Fruit fly (Drosophila melanogaster): Measurements from ENCODE around the gene I-t.
A peak's percentile ranks its signal among the peaks of the same experiment; 100 is the strongest.

I-t gene

DNA sequence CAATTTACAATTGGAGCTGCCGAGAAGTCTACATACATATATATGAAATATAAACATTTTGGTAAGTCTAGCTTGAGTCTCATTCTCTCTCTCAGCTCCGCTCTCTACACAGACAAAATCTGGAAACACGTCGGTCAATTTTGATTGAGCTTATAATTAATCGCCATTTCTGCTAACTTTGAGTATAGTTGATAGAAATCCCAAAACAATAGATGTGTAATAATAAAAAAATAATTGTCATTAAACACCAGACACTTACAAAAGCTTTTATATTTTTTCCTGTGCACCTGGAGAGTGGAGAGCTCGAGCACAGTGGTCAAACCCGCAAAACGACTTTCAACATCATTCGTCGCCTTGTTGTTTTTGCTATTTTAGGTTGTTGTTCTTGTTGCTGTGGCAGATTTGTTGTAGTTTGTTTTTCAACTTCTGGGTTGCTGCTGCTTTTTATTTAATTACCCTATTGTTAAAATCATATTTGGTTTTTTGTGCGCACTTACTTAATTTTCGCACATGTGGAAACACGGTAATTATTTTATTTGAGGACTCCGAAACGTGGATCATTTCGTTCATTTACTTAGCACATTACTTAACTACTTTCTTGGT, 47.1 kb upstream of the I-t start (continued):
- TF ChIP-seq zfh1 (GFP tag; IDR thresholded peaks at IDR 0.05) = peak; percentile 97
- peak; percentile 92 for TF ChIP-seq trem (tag; optimal IDR thresholded peaks at IDR 0.05)
- peak; percentile 87 for TF ChIP-seq kay (GFP tag; optimal IDR thresholded peaks at IDR 0.05)
- TF ChIP-seq chn (GFP tag; optimal IDR thresholded peaks at IDR 0.05) = peak; percentile 97
- peak; percentile 95 for TF ChIP-seq CG12299 (tag; optimal IDR thresholded peaks at IDR 0.05)
- TF ChIP-seq CG15011 (GFP tag; optimal IDR thresholded peaks at IDR 0.05) = peak; percentile 90
- TF ChIP-seq HLH3B (GFP tag; IDR thresholded peaks at IDR 0.05) = peak; percentile 96
- peak; percentile 93 for TF ChIP-seq CG5245 (GFP tag; optimal IDR thresholded peaks at IDR 0.05)
- TF ChIP-seq CG11723 (GFP tag; optimal IDR thresholded peaks at IDR 0.05) = peak; percentile 91
- TF ChIP-seq nom (GFP tag; optimal IDR thresholded peaks at IDR 0.05) = peak; percentile 97
- peak; percentile 96 for TF ChIP-seq HLH54F (GFP tag; optimal IDR thresholded peaks at IDR 0.05)
- TF ChIP-seq Usf (GFP tag; optimal IDR thresholded peaks at IDR 0.05) = peak; percentile 84
- TF ChIP-seq Gsc (GFP tag; IDR thresholded peaks at IDR 0.05) = peak; percentile 87
- TF ChIP-seq Nf-YC (tag; optimal IDR thresholded peaks at IDR 0.05) = peak; percentile 73
- TF ChIP-seq lola (GFP tag; optimal IDR thresholded peaks at IDR 0.05) = peak in 1 of 3 experiments; percentile 92
- TF ChIP-seq NC2β (GFP tag; optimal IDR thresholded peaks at IDR 0.05) = peak; percentile 95
- peak; percentile 96 for TF ChIP-seq caup (GFP tag; optimal IDR thresholded peaks at IDR 0.05; ENCODE audit: severe bottlenecking)
- peak; percentile 6 for TF ChIP-seq Dp (GFP tag; optimal IDR thresholded peaks at IDR 0.05)
- TF ChIP-seq nerfin-1 (tag; optimal IDR thresholded peaks at IDR 0.05) = peak; percentile 90
- peak; percentile 83 for TF ChIP-seq Myb (GFP tag; optimal IDR thresholded peaks at IDR 0.05)
- peak; percentile 97 for TF ChIP-seq CG14441 (GFP tag; IDR thresholded peaks at IDR 0.05)
- peak; percentile 95 for TF ChIP-seq CG11504 (tag; optimal IDR thresholded peaks at IDR 0.05)
- TF ChIP-seq CTCF (GFP tag; optimal IDR thresholded peaks at IDR 0.05) = peak; percentile 53
- TF ChIP-seq Neu2 (GFP tag; optimal IDR thresholded peaks at IDR 0.05; ENCODE audit: borderline replicate concordance) = peak; percentile 77
- peak; percentile 83 for TF ChIP-seq CG4820 (GFP tag; optimal IDR thresholded peaks at IDR 0.05)
- peak in 1 of 2 experiments; percentile 97 for TF ChIP-seq eve (GFP tag; optimal IDR thresholded peaks at IDR 0.05)
- peak; percentile 75 for TF ChIP-seq CG10565 (GFP tag; optimal IDR thresholded peaks at IDR 0.05)
- peak; percentile 95 for TF ChIP-seq pnt (GFP tag; optimal IDR thresholded peaks at IDR 0.05)
- peak; percentile 91 for TF ChIP-seq dmrt11E (tag; optimal IDR thresholded peaks at IDR 0.05)
- peak; percentile 90 for TF ChIP-seq CG11093 (GFP tag; IDR thresholded peaks at IDR 0.05)
- peak; percentile 91 for TF ChIP-seq Taf1 (GFP tag; IDR thresholded peaks at IDR 0.05)
- TF ChIP-seq CG32532 (GFP tag; IDR thresholded peaks at IDR 0.05) = peak; percentile 98
- peak; percentile 96 for TF ChIP-seq CG2889 (GFP tag; IDR thresholded peaks at IDR 0.05)
- peak; percentile 97 for TF ChIP-seq CG12071 (GFP tag; optimal IDR thresholded peaks at IDR 0.05)
- TF ChIP-seq CG31441 (GFP tag; IDR thresholded peaks at IDR 0.05) = peak; percentile 93
- TF ChIP-seq Dref (GFP tag; IDR thresholded peaks at IDR 0.05) = peak; percentile 39
- peak; percentile 87 for TF ChIP-seq CG9437 (GFP tag; optimal IDR thresholded peaks at IDR 0.05)
- TF ChIP-seq CG17612 (GFP tag; IDR thresholded peaks at IDR 0.05) = peak; percentile 94
- no peak for TF ChIP-seq nerfin-2 (GFP tag; IDR thresholded peaks at IDR 0.05; ENCODE audit: partially characterized antibody)
- peak; percentile 97 for TF ChIP-seq CG30403 (GFP tag; optimal IDR thresholded peaks at IDR 0.05)
- peak; percentile 94 for TF ChIP-seq phol (tag; optimal IDR thresholded peaks at IDR 0.05)
- peak; percentile 53 for TF ChIP-seq ftz-f1 (GFP tag; optimal IDR thresholded peaks at IDR 0.05)
- TF ChIP-seq CG2678 (tag; optimal IDR thresholded peaks at IDR 0.05) = peak; percentile 98
- TF ChIP-seq eyg (GFP tag; optimal IDR thresholded peaks at IDR 0.05) = peak; percentile 88
- peak; percentile 99 for TF ChIP-seq Drgx (GFP tag; IDR thresholded peaks at IDR 0.05)
- TF ChIP-seq gt (GFP tag; IDR thresholded peaks at IDR 0.05) = peak; percentile 87
- peak; percentile 93 for TF ChIP-seq Antp (GFP tag; optimal IDR thresholded peaks at IDR 0.05)
- peak; percentile 86 for TF ChIP-seq CG6683 (GFP tag; optimal IDR thresholded peaks at IDR 0.05)
- peak; percentile 80 for TF ChIP-seq CG8290 (GFP tag; optimal IDR thresholded peaks at IDR 0.05)
- peak in 1 of 2 experiments; percentile 96 for TF ChIP-seq CG8290 (tag; optimal IDR thresholded peaks at IDR 0.05)
- TF ChIP-seq CG15514 (GFP tag; optimal IDR thresholded peaks at IDR 0.05) = peak; percentile 91
